Fruit fly (Drosophila melanogaster) whole organism, embryonic: ENCODE data around the gene swa.
A peak's percentile ranks its signal among the peaks of the same experiment; 100 is the strongest.

Source experiments
- Asciz ChIP-seq: fragments of 200-800 bp; sonication (Bioruptor generic); optimal IDR thresholded peaks from 2 replicates; lab custom pipeline; 2017; ENCODE audit warnings: missing biosample characterization, mild to moderate bottlenecking, missing genetic modification characterization, missing genetic modification reagents
- CG1024 ChIP-seq: fragments of 200-800 bp; sonication (Bioruptor generic); IDR thresholded peaks from 2 replicates; pipeline ENCODE4 v1.3.6; 2022; ENCODE audit warnings: missing biosample characterization, missing genetic modification characterization
- CG10321 ChIP-seq: fragments of 200-800 bp; sonication (Bioruptor generic); IDR thresholded peaks from 2 replicates; pipeline ENCODE4 v1.3.6; 2022; ENCODE audit warnings: missing biosample characterization, missing genetic modification characterization
- CG10366 ChIP-seq: fragments of 200-800 bp; sonication (Bioruptor generic); IDR thresholded peaks from 2 replicates; pipeline ENCODE4 v1.3.6; 2022; ENCODE audit warnings: missing biosample characterization, missing genetic modification characterization
- CG12071 ChIP-seq: fragments of 200-800 bp; sonication (Bioruptor generic); optimal IDR thresholded peaks from 3 replicates; lab custom pipeline; 2018; ENCODE audit warnings: missing biosample characterization, mild to moderate bottlenecking, missing genetic modification characterization
- CG12299 ChIP-seq: fragments of 200-800 bp; sonication (Bioruptor generic); optimal IDR thresholded peaks from 2 replicates; lab custom pipeline; 2018; ENCODE audit warnings: missing biosample characterization, mild to moderate bottlenecking, missing genetic modification characterization
- CG12659 ChIP-seq: fragments of 200-800 bp; sonication (Bioruptor generic); optimal IDR thresholded peaks from 3 replicates; lab custom pipeline; 2017; ENCODE audit warnings: mild to moderate bottlenecking, missing biosample characterization, missing genetic modification reagents, missing genetic modification characterization
- CG12942 ChIP-seq: fragments of 200-800 bp; sonication (Bioruptor generic); optimal IDR thresholded peaks from 3 replicates; lab custom pipeline; 2016; ENCODE audit warnings: missing biosample characterization, missing genetic modification characterization
- CG13894 ChIP-seq: fragments of 200-800 bp; sonication (Bioruptor generic); optimal IDR thresholded peaks from 3 replicates; lab custom pipeline; 2018; ENCODE audit warnings: missing biosample characterization, mild to moderate bottlenecking, missing genetic modification characterization, moderate library complexity
- CG14667 ChIP-seq: fragments of 200-800 bp; sonication (Bioruptor generic); IDR thresholded peaks from 2 replicates; pipeline ENCODE4 v1.3.6; 2022; ENCODE audit warnings: missing biosample characterization, missing genetic modification characterization
- CG14860 ChIP-seq: fragments of 200-800 bp; sonication (Bioruptor generic); IDR thresholded peaks from 3 replicates; pipeline ENCODE4 v1.3.6; 2022; ENCODE audit warnings: missing biosample characterization, missing genetic modification characterization; ENCODE audit not compliant: partially characterized antibody
- CG17359 ChIP-seq: fragments of 200-800 bp; sonication (Bioruptor generic); optimal IDR thresholded peaks from 3 replicates; lab custom pipeline; 2018; ENCODE audit warnings: missing biosample characterization, mild to moderate bottlenecking, missing genetic modification characterization, moderate library complexity
- CG17912 ChIP-seq: fragments of 200-800 bp; sonication (Bioruptor generic); optimal IDR thresholded peaks from 2 replicates; lab custom pipeline; 2018; ENCODE audit warnings: missing biosample characterization, mild to moderate bottlenecking, missing genetic modification characterization
- CG2116 ChIP-seq: fragments of 200-800 bp; sonication (Bioruptor generic); optimal IDR thresholded peaks from 3 replicates; lab custom pipeline; 2018; ENCODE audit warnings: missing biosample characterization, mild to moderate bottlenecking, missing genetic modification characterization
- CG2129 ChIP-seq: fragments of 200-800 bp; sonication (Bioruptor generic); IDR thresholded peaks from 2 replicates; pipeline ENCODE4 v1.3.6; 2022; ENCODE audit warnings: missing biosample characterization, missing genetic modification characterization; ENCODE audit not compliant: partially characterized antibody
- CG3726 ChIP-seq: fragments of 200-800 bp; sonication (Bioruptor generic); IDR thresholded peaks from 3 replicates; pipeline ENCODE4, ENCODE4 v1.3.6; 2022; ENCODE audit warnings: missing biosample characterization, missing genetic modification characterization
- CG4730 ChIP-seq: fragments of 200-800 bp; sonication (Bioruptor generic); IDR thresholded peaks from 2 replicates; pipeline ENCODE4 v1.3.6; 2022; ENCODE audit warnings: missing biosample characterization, missing genetic modification characterization
- CG5245 ChIP-seq: fragments of 200-800 bp; sonication (Bioruptor generic); optimal IDR thresholded peaks from 3 replicates; lab custom pipeline; 2016; ENCODE audit warnings: missing biosample characterization, missing genetic modification characterization
- CG7271 ChIP-seq: fragments of 200-800 bp; sonication (Bioruptor generic); optimal IDR thresholded peaks from 2 replicates; lab custom pipeline; 2018; ENCODE audit warnings: missing biosample characterization, mild to moderate bottlenecking, missing genetic modification characterization, moderate library complexity
- CG7372 ChIP-seq: fragments of 200-800 bp; sonication (Bioruptor generic); IDR thresholded peaks from 2 replicates; pipeline ENCODE4 v1.3.6; 2022; ENCODE audit warnings: missing biosample characterization, missing genetic modification characterization
- CG8359 ChIP-seq: fragments of 200-800 bp; sonication (Bioruptor generic); optimal IDR thresholded peaks from 2 replicates; lab custom pipeline; 2017; ENCODE audit warnings: missing biosample characterization, mild to moderate bottlenecking, missing genetic modification characterization, borderline replicate concordance
- CG9609 ChIP-seq: fragments of 200-800 bp; sonication (Bioruptor generic); optimal IDR thresholded peaks from 3 replicates; lab custom pipeline; 2016; ENCODE audit warnings: missing biosample characterization, missing genetic modification characterization
- CG9817 ChIP-seq: fragments of 200-800 bp; sonication (Bioruptor generic); optimal IDR thresholded peaks from 2 replicates; lab custom pipeline; 2018; ENCODE audit warnings: missing biosample characterization, mild to moderate bottlenecking, missing genetic modification characterization, moderate library complexity
- CoRest ChIP-seq: fragments of 200-800 bp; sonication (Bioruptor generic); optimal IDR thresholded peaks from 3 replicates; lab custom pipeline; 2018; ENCODE audit warnings: missing biosample characterization, mild to moderate bottlenecking, missing genetic modification characterization, moderate library complexity
- Dek ChIP-seq: fragments of 200-800 bp; sonication (Bioruptor generic); optimal IDR thresholded peaks from 3 replicates; lab custom pipeline; 2019; ENCODE audit warnings: missing biosample characterization, mild to moderate bottlenecking, missing genetic modification characterization, moderate library complexity
- Dp ChIP-seq: fragments of 200-800 bp; sonication (Bioruptor generic); optimal IDR thresholded peaks from 2 replicates; lab custom pipeline; 2018; ENCODE audit warnings: missing biosample characterization, mild to moderate bottlenecking, missing genetic modification characterization, moderate library complexity
- Elba2 ChIP-seq: fragments of 200-800 bp; sonication (Bioruptor generic); optimal IDR thresholded peaks from 3 replicates; lab custom pipeline; 2016; ENCODE audit warnings: missing biosample characterization, missing genetic modification characterization
- Fer2 ChIP-seq: fragments of 200-800 bp; sonication (Bioruptor generic); optimal IDR thresholded peaks from 2 replicates; lab custom pipeline; 2018; ENCODE audit warnings: missing biosample characterization, mild to moderate bottlenecking, missing genetic modification characterization, moderate library complexity
- HLH3B ChIP-seq: fragments of 200-800 bp; sonication (Bioruptor generic); IDR thresholded peaks from 2 replicates; pipeline ENCODE4 v1.3.6; 2022; ENCODE audit warnings: missing biosample characterization, missing genetic modification characterization
- Hmx ChIP-seq: fragments of 200-800 bp; sonication (Bioruptor generic); optimal IDR thresholded peaks from 2 replicates; lab custom pipeline; 2016; ENCODE audit warnings: missing biosample characterization, missing genetic modification characterization
- Lpt ChIP-seq: fragments of >200 bp; optimal IDR thresholded peaks from 2 replicates; lab custom pipeline; 2018; ENCODE audit warnings: missing biosample characterization, missing genetic modification characterization
- Myb ChIP-seq: fragments of 200-800 bp; sonication (Bioruptor generic); optimal IDR thresholded peaks from 2 replicates; lab custom pipeline; 2016; ENCODE audit warnings: missing biosample characterization, missing genetic modification characterization
- Sry-β ChIP-seq: fragments of 200-800 bp; sonication (Bioruptor generic); optimal IDR thresholded peaks from 2 replicates; lab custom pipeline; 2018; ENCODE audit warnings: missing biosample characterization, mild to moderate bottlenecking, missing genetic modification characterization, moderate library complexity
- Tbp ChIP-seq: fragments of >200 bp; optimal IDR thresholded peaks from 2 replicates; lab custom pipeline; 2018; ENCODE audit warnings: missing biosample characterization, missing genetic modification characterization
- ap ChIP-seq: fragments of 200-800 bp; sonication (Bioruptor generic); IDR thresholded peaks from 2 replicates; pipeline ENCODE4 v1.3.6; 2022; ENCODE audit warnings: missing biosample characterization, missing genetic modification characterization
- az2 ChIP-seq: fragments of 200-800 bp; sonication (Bioruptor generic); optimal IDR thresholded peaks from 3 replicates; lab custom pipeline; 2016; ENCODE audit warnings: missing biosample characterization, missing genetic modification characterization
- bcd ChIP-seq: fragments of 200-800 bp; sonication (Bioruptor generic); optimal IDR thresholded peaks from 2 replicates; lab custom pipeline; 2017; ENCODE audit warnings: missing biosample characterization, mild to moderate bottlenecking, missing genetic modification characterization
- cad ChIP-seq: fragments of >200 bp; optimal IDR thresholded peaks from 2 replicates; lab custom pipeline; 2017; ENCODE audit warnings: missing biosample characterization, missing genetic modification characterization
- croc ChIP-seq: fragments of 200-800 bp; sonication (Bioruptor generic); conservative IDR thresholded peaks from 3 replicates; pipeline ENCODE4 v1.3.6; 2022; ENCODE audit warnings: missing biosample characterization, missing genetic modification characterization
- esg ChIP-seq: fragments of 200-800 bp; sonication (Bioruptor generic); conservative IDR thresholded peaks from 2 replicates; pipeline ENCODE4 v1.3.6; 2022; ENCODE audit warnings: missing biosample characterization, missing genetic modification characterization
- eyg ChIP-seq: fragments of 200-800 bp; sonication (Bioruptor generic); optimal IDR thresholded peaks from 3 replicates; lab custom pipeline; 2016; ENCODE audit warnings: missing biosample characterization, missing genetic modification characterization
- fd64A ChIP-seq: fragments of 200-800 bp; sonication (Bioruptor generic); optimal IDR thresholded peaks from 3 replicates; lab custom pipeline; 2018; ENCODE audit warnings: missing biosample characterization, mild to moderate bottlenecking, missing genetic modification characterization
- nerfin-1 ChIP-seq: fragments of 200-800 bp; sonication (Bioruptor generic); optimal IDR thresholded peaks from 3 replicates; lab custom pipeline; 2019; ENCODE audit warnings: missing biosample characterization, mild to moderate bottlenecking, missing genetic modification characterization, moderate library complexity
- p53 ChIP-seq: fragments of 200-800 bp; sonication (Bioruptor generic); optimal IDR thresholded peaks from 2 replicates; lab custom pipeline; 2016; ENCODE audit warnings: missing biosample characterization, missing genetic modification characterization
- slbo ChIP-seq: fragments of 200-800 bp; sonication (Bioruptor generic); IDR thresholded peaks from 2 replicates; pipeline ENCODE4 v1.3.6; 2022; ENCODE audit warnings: missing biosample characterization, missing genetic modification characterization
- sqz ChIP-seq: fragments of 200-800 bp; sonication (Bioruptor generic); optimal IDR thresholded peaks from 3 replicates; lab custom pipeline; 2018; ENCODE audit warnings: missing biosample characterization, mild to moderate bottlenecking, missing genetic modification characterization
- sr ChIP-seq: fragments of 200-800 bp; sonication (Bioruptor generic); IDR thresholded peaks from 3 replicates; pipeline ENCODE4 v1.3.6; 2022; ENCODE audit warnings: missing biosample characterization, missing genetic modification characterization
- z ChIP-seq: fragments of 200-800 bp; sonication (Bioruptor generic); IDR thresholded peaks from 3 replicates; pipeline ENCODE4 v1.3.6; 2022; ENCODE audit warnings: missing biosample characterization, missing genetic modification characterization
- zf30C ChIP-seq: fragments of 200-800 bp; sonication (Bioruptor generic); optimal IDR thresholded peaks from 3 replicates; lab custom pipeline; 2018; ENCODE audit warnings: missing biosample characterization, mild to moderate bottlenecking, missing genetic modification characterization
- zfh1 ChIP-seq: fragments of 200-800 bp; sonication (Bioruptor generic); IDR thresholded peaks from 3 replicates; pipeline ENCODE4 v1.3.6; 2022; ENCODE audit warnings: missing biosample characterization, missing genetic modification characterization

Gene swa

dm6 chrX:6338738-6339614 lies 26.5 kb downstream of the swa start (continued):
- TF ChIP-seq Myb, result no peak
- TF ChIP-seq CG3726 (GFP tag; lab: Robert Waterston, UW), result no peak
- TF ChIP-seq CoRest (tag; lab: Kevin White, UChicago), result no peak
- no peak for TF ChIP-seq CG17359 (tag; lab: Kevin White, UChicago)
- TF ChIP-seq Asciz (GFP tag; lab: Kevin White, UChicago), result no peak
- no peak for TF ChIP-seq HLH3B (GFP tag; lab: Robert Waterston, UW)
- TF ChIP-seq CG14667 (GFP tag; lab: Robert Waterston, UW), result no peak
- TF ChIP-seq CG17912 (GFP tag; lab: Kevin White, UChicago), result no peak
- TF ChIP-seq CG1024 (GFP tag; lab: Robert Waterston, UW), result no peak
- no peak for TF ChIP-seq CG4730 (GFP tag; lab: Robert Waterston, UW)
- TF ChIP-seq CG2116 (GFP tag; lab: Kevin White, UChicago), result no peak
- no peak for TF ChIP-seq CG2129 (GFP tag; lab: Robert Waterston, UW)
- no peak for TF ChIP-seq Tbp (GFP tag; lab: Kevin White, UChicago)
- TF ChIP-seq Dp (GFP tag; lab: Kevin White, UChicago), result no peak
- TF ChIP-seq z (GFP tag; lab: Robert Waterston, UW), result no peak
- no peak for TF ChIP-seq CG12942 (GFP tag; lab: Kevin White, UChicago)
- TF ChIP-seq nerfin-1 (tag; lab: Kevin White, UChicago), result no peak
- TF ChIP-seq CG7271 (tag; lab: Kevin White, UChicago), result no peak
- no peak for TF ChIP-seq Hmx (GFP tag; lab: Kevin White, UChicago)
- no peak for TF ChIP-seq CG8359 (GFP tag; lab: Kevin White, UChicago)
- TF ChIP-seq az2 (GFP tag; lab: Kevin White, UChicago), result no peak
- no peak for TF ChIP-seq fd64A (GFP tag; lab: Kevin White, UChicago)
- TF ChIP-seq CG9609 (GFP tag; lab: Kevin White, UChicago), result no peak
- TF ChIP-seq CG9817, result no peak
- TF ChIP-seq Fer2, result no peak
- TF ChIP-seq Sry-β (GFP tag; lab: Kevin White, UChicago), result no peak
- no peak for TF ChIP-seq croc
- TF ChIP-seq CG10366 (GFP tag; lab: Robert Waterston, UW), result peak; percentile 19; the same call in 1 of the 2 replicates
- TF ChIP-seq CG14860 (GFP tag; lab: Robert Waterston, UW), result no peak
- TF ChIP-seq p53 (GFP tag; lab: Kevin White, UChicago), result no peak
- TF ChIP-seq CG13894 (tag; lab: Kevin White, UChicago), result no peak
- TF ChIP-seq sqz (GFP tag; lab: Kevin White, UChicago), result no peak
- TF ChIP-seq ap, result no peak
- no peak for TF ChIP-seq CG10321
- no peak for TF ChIP-seq esg (GFP tag; lab: Robert Waterston, UW)
- no peak for TF ChIP-seq zf30C
- TF ChIP-seq CG5245, result no peak
- peak; percentile 55 for TF ChIP-seq slbo (GFP tag; lab: Robert Waterston, UW)
- no peak for TF ChIP-seq cad
- no peak for TF ChIP-seq sr (GFP tag; lab: Robert Waterston, UW)
- TF ChIP-seq zfh1, result 0 out of 3 replicates have a peak, but pooled peaks have one; percentile 30
- no peak for TF ChIP-seq CG7372 (GFP tag; lab: Robert Waterston, UW)
- no peak for TF ChIP-seq CG12659 (GFP tag; lab: Kevin White, UChicago)
- no peak for TF ChIP-seq CG12299 (tag; lab: Kevin White, UChicago)
- no peak for TF ChIP-seq bcd (GFP tag; lab: Kevin White, UChicago)
- no peak for TF ChIP-seq Lpt (GFP tag; lab: Kevin White, UChicago)
- TF ChIP-seq CG12071 (GFP tag; lab: Kevin White, UChicago), result no peak
- TF ChIP-seq Dek (tag; lab: Kevin White, UChicago), result no peak
- no peak for TF ChIP-seq eyg (GFP tag; lab: Kevin White, UChicago)
- TF ChIP-seq Elba2 (GFP tag; lab: Kevin White, UChicago), result no peak
